Fruit fly (Drosophila melanogaster) whole organism, pupa: ENCODE measurements around the gene Qsox2.

Experiments used
- CG13204 ChIP-seq: fragments of 200-800 bp; sonication (Bioruptor generic); optimal IDR thresholded peaks from 2 replicates; lab custom pipeline; 2018; ENCODE audit warnings: missing biosample characterization, mild to moderate bottlenecking, missing genetic modification characterization, moderate library complexity
- CG15710 ChIP-seq: fragments of 200-800 bp; sonication (Bioruptor generic); optimal IDR thresholded peaks from 2 replicates; lab custom pipeline; 2018; ENCODE audit warnings: missing biosample characterization, mild to moderate bottlenecking, missing genetic modification characterization, moderate library complexity
- CG17806 ChIP-seq: fragments of 200-800 bp; sonication (Bioruptor generic); optimal IDR thresholded peaks from 2 replicates; lab custom pipeline; 2018; ENCODE audit warnings: missing biosample characterization, mild to moderate bottlenecking, missing genetic modification characterization, moderate library complexity
- CG9948 ChIP-seq: fragments of 200-800 bp; sonication (Bioruptor generic); optimal IDR thresholded peaks from 2 replicates; lab custom pipeline; 2018; ENCODE audit warnings: missing biosample characterization, mild to moderate bottlenecking, missing genetic modification characterization, moderate library complexity
- EcR ChIP-seq: fragments of 200-800 bp; sonication (Bioruptor generic); optimal IDR thresholded peaks from 3 replicates; lab custom pipeline; 2019; ENCODE audit warnings: missing biosample characterization, missing genetic modification characterization, mild to moderate bottlenecking, moderate library complexity, missing genetic modification reagents
- Pif1B ChIP-seq: fragments of 200-800 bp; sonication (Bioruptor generic); optimal IDR thresholded peaks from 3 replicates; lab custom pipeline; 2016; ENCODE audit warnings: missing biosample characterization, missing genetic modification characterization
- gl ChIP-seq: fragments of 200-800 bp; sonication (Bioruptor generic); optimal IDR thresholded peaks from 2 replicates; lab custom pipeline; 2018; ENCODE audit warnings: missing biosample characterization, mild to moderate bottlenecking, missing genetic modification characterization

DNA sequence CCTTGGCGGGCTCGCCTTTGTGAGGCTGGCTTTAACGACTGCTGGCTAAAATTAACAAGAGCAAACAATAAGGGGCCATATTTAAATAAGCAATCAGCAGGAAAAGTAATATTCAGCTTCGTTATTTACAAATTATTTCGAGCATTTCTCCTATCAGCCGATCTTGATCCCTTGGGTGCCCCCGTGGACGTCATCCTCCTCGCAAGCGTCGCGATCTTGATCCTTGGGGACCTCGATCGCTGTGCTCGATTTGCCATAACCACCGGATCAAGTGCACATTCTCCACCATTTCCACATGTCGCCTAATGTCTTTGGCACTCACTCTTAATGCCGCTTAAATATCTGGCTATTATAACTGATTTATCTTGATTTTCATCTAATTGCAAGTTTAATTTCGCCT lies 31.1 kb downstream of the Qsox2 start:
- TF ChIP-seq CG9948 (no peak), CG17806 (tag; lab: Kevin White, UChicago) (no peak), gl (no peak), CG15710 (tag; lab: Kevin White, UChicago) (no peak), Pif1B (GFP tag; lab: Kevin White, UChicago) (no peak), EcR (GFP tag; lab: Kevin White, UChicago) (no peak), CG13204 (GFP tag; lab: Kevin White, UChicago) (no peak)
